Worm (Caenorhabditis elegans): Measurements from ENCODE around the gene F44F4.15.

F44F4.15 gene

DNA sequence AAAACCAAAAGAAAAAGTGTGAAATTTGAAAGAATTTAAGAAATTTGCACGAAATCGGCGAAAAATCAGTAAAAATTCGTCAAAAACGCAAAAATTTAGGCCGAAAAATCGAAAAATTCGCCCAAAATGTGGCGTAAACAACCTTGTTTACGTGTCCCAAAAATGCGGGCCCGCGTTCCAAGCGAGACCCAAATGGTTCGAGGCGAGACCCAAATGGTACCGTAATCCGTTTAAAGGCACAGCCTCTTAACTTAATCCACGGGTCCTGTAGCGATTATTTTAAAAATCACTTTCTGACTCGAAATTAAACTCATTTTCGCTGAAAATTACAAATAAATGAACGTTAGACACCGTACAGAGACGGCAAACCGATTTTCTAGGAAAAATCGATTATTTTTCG, 20.9 kb downstream of the F44F4.15 start (continued):
- no peak for TF ChIP-seq lin-40 (tag; optimal IDR thresholded peaks at IDR 0.05)
- TF ChIP-seq akir-1 (GFP tag; optimal IDR thresholded peaks at IDR 0.05), result no peak
- no peak for TF ChIP-seq egl-18 (GFP tag; IDR thresholded peaks at IDR 0.05)
- no peak for TF ChIP-seq snpc-1.3 (tag; optimal IDR thresholded peaks at IDR 0.05; ENCODE audit: insufficient read depth)
- TF ChIP-seq sea-2 (GFP tag; IDR thresholded peaks at IDR 0.05), result no peak
- no peak for TF ChIP-seq let-526 (GFP tag; IDR thresholded peaks at IDR 0.05)
- no peak for TF ChIP-seq bed-1 (GFP tag; IDR thresholded peaks at IDR 0.05)
- peak; percentile 56 for TF ChIP-seq efl-1 (GFP tag; optimal IDR thresholded peaks at IDR 0.05)
- no peak for TF ChIP-seq ekl-4 (GFP tag; IDR thresholded peaks at IDR 0.05)
- peak; percentile 72 for TF ChIP-seq mcd-1 (GFP tag; IDR thresholded peaks at IDR 0.05)
- no peak for TF ChIP-seq sptf-2 (GFP tag; optimal IDR thresholded peaks at IDR 0.05)
- no peak for TF ChIP-seq T07F8.4 (tag; optimal IDR thresholded peaks at IDR 0.05)
- TF ChIP-seq F52B5.7 (tag; optimal IDR thresholded peaks at IDR 0.05), result no peak
- TF ChIP-seq Y53F4B.3 (GFP tag; IDR thresholded peaks at IDR 0.05), result no peak
- TF ChIP-seq ztf-28 (GFP tag; IDR thresholded peaks at IDR 0.05), result peak; percentile 87
- TF ChIP-seq aptf-2 (GFP tag; conservative IDR thresholded peaks at IDR 0.05), result no peak
- TF ChIP-seq egl-44 (GFP tag; IDR thresholded peaks at IDR 0.05), result no peak
- no peak for TF ChIP-seq bed-2 (GFP tag; IDR thresholded peaks at IDR 0.05)
- TF ChIP-seq attf-5 (GFP tag; optimal IDR thresholded peaks at IDR 0.05), result no peak
- no peak for TF ChIP-seq atf-7 (tag; optimal IDR thresholded peaks at IDR 0.05)
- 0 out of 2 replicates have a peak, but pooled peaks have one; percentile 44 for TF ChIP-seq attf-3 (GFP tag; conservative IDR thresholded peaks at IDR 0.05)
- no peak for TF ChIP-seq aptf-3 (GFP tag; IDR thresholded peaks at IDR 0.05)
- TF ChIP-seq chd-7 (tag; optimal IDR thresholded peaks at IDR 0.05), result no peak
- TF ChIP-seq zim-3 (tag; optimal IDR thresholded peaks at IDR 0.05), result no peak
- peak; percentile 84 for TF ChIP-seq Y95B8A.8 (GFP tag; IDR thresholded peaks at IDR 0.05)
- no peak for TF ChIP-seq ets-4 (GFP tag; optimal IDR thresholded peaks at IDR 0.05)
- no peak for TF ChIP-seq lag-1 (GFP tag; IDR thresholded peaks at IDR 0.05)
- no peak for TF ChIP-seq unc-130 (GFP tag; optimal IDR thresholded peaks at IDR 0.05)
- TF ChIP-seq attf-6 (GFP tag; IDR thresholded peaks at IDR 0.05), result 0 out of 2 replicates have a peak, but pooled peaks have one; percentile 31

DNA sequence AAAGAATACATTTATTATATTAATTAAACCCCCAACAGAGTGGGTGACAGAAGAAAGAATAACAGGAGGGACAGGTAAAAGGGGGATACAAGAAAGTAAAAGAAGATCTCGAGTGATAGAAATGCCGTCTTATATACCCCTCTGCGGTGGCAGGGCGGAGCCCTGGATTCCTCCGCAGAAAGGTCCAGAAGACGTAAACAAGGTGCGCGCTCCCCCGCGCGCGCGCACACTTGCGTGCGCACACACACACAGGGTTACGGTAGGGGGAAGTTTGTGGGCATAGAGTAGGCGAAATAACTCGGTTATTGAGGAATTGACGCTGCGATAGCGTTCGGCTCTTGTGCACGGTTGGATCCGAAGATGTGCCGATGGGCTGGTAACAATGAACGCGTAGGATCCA, 27.5 kb downstream of the F44F4.15 start, which contains the start of gene R03D7.15:
Gene R03D7.15, plus strand, starts transcription at position 299 of the 400 bp plus-strand sequence.
- peak; percentile 80; the same call in 1 of the 2 replicates for TF ChIP-seq egrh-3 (GFP tag; IDR thresholded peaks at IDR 0.05)
- TF ChIP-seq madf-8 (GFP tag; conservative IDR thresholded peaks at IDR 0.05), result peak; percentile 60
- TF ChIP-seq F33H1.4 (GFP tag; IDR thresholded peaks at IDR 0.05), result peak; percentile 31; the same call in 1 of the 2 replicates
- TF ChIP-seq madf-6 (GFP tag; IDR thresholded peaks at IDR 0.05), result peak; percentile 77
- peak; percentile 90 for TF ChIP-seq hsf-1 (GFP tag; IDR thresholded peaks at IDR 0.05)

DNA sequence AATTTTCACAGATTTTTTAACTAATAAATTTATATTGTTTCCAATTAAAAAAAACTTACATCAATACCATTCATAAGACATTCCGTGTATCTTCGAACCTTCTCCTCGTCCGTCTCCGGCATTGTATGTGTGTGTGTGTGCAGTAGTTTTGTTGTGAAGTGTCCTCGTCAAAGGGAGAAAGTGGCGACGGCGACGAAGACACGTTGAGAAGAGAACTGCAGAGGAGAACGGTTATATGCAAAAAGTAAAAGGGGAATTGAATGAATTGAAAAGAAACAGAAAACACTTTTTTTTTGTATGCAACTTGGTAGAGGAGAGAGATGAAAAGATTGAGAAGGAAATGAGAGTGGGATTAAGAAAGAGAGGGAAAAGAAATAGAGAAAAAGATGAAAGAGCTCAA, 31.0 kb downstream of the F44F4.15 start:
- TF ChIP-seq ztf-25 (GFP tag; IDR thresholded peaks at IDR 0.05) (no peak), D2030.7 (GFP tag; IDR thresholded peaks at IDR 0.05) (no peak), dox-1 (GFP tag; IDR thresholded peaks at IDR 0.05) (no peak), sea-2 (GFP tag; IDR thresholded peaks at IDR 0.05) (no peak), attf-6 (GFP tag; IDR thresholded peaks at IDR 0.05) (no peak), cebp-2 (GFP tag; IDR thresholded peaks at IDR 0.05) (no peak), K11D2.4 (GFP tag; IDR thresholded peaks at IDR 0.05) (no peak), mxl-1 (tag; optimal IDR thresholded peaks at IDR 0.05) (no peak)
